Fruit fly (Drosophila melanogaster) whole organism, embryonic: Measurements from ENCODE around the gene FASN2.

Experiments used
- CG10431 ChIP-seq: fragments of 200-800 bp; sonication (Bioruptor generic); optimal IDR thresholded peaks from 3 replicates; lab custom pipeline; 2018; ENCODE audit warnings: missing biosample characterization, mild to moderate bottlenecking, missing genetic modification characterization
- CG10565 ChIP-seq: fragments of 200-800 bp; sonication (Bioruptor generic); optimal IDR thresholded peaks from 3 replicates; lab custom pipeline; 2016; ENCODE audit warnings: missing biosample characterization, mild to moderate bottlenecking, missing genetic modification characterization
- CG10979 ChIP-seq: fragments of 200-800 bp; sonication (Bioruptor generic); optimal IDR thresholded peaks from 2 replicates; lab custom pipeline; 2018; ENCODE audit warnings: missing biosample characterization, mild to moderate bottlenecking, missing genetic modification characterization, moderate library complexity
- CG12942 ChIP-seq: fragments of 200-800 bp; sonication (Bioruptor generic); optimal IDR thresholded peaks from 3 replicates; lab custom pipeline; 2016; ENCODE audit warnings: missing biosample characterization, missing genetic modification characterization
- CG13123 ChIP-seq: fragments of 200-800 bp; sonication (Bioruptor generic); optimal IDR thresholded peaks from 2 replicates; lab custom pipeline; 2016; ENCODE audit warnings: missing biosample characterization, missing genetic modification characterization
- CG16779 ChIP-seq: fragments of 200-800 bp; sonication (Bioruptor generic); IDR thresholded peaks from 2 replicates; pipeline ENCODE4 v1.3.6; 2022; ENCODE audit warnings: missing biosample characterization, missing genetic modification characterization
- CG17328 ChIP-seq: fragments of 200-800 bp; sonication (Bioruptor generic); IDR thresholded peaks from 2 replicates; pipeline ENCODE4 v1.3.6; 2022; ENCODE audit warnings: missing biosample characterization, missing genetic modification characterization
- CG17802 ChIP-seq: fragments of 200-800 bp; sonication (Bioruptor generic); optimal IDR thresholded peaks from 2 replicates; lab custom pipeline; 2018; ENCODE audit warnings: missing biosample characterization, mild to moderate bottlenecking, missing genetic modification characterization, moderate library complexity
- CG18262 ChIP-seq: fragments of 200-800 bp; optimal IDR thresholded peaks from 3 replicates; lab custom pipeline; 2019; ENCODE audit warnings: missing biosample characterization, mild to moderate bottlenecking, missing genetic modification characterization, moderate library complexity
- CG18599 ChIP-seq: fragments of 200-800 bp; sonication (Bioruptor generic); optimal IDR thresholded peaks from 3 replicates; lab custom pipeline; 2017; ENCODE audit warnings: missing biosample characterization, missing genetic modification characterization, mild to moderate bottlenecking, moderate library complexity, missing genetic modification reagents
- CG2116 ChIP-seq: fragments of 200-800 bp; sonication (Bioruptor generic); optimal IDR thresholded peaks from 3 replicates; lab custom pipeline; 2018; ENCODE audit warnings: missing biosample characterization, mild to moderate bottlenecking, missing genetic modification characterization
- CG7928 ChIP-seq: fragments of 200-800 bp; sonication (Bioruptor generic); optimal IDR thresholded peaks from 2 replicates; lab custom pipeline; 2017; ENCODE audit warnings: missing biosample characterization, mild to moderate bottlenecking, missing genetic modification characterization
- CG7963 ChIP-seq: fragments of 200-800 bp; sonication (Bioruptor generic); IDR thresholded peaks from 3 replicates; pipeline ENCODE4 v1.3.6; 2022; ENCODE audit warnings: missing biosample characterization, missing genetic modification characterization; ENCODE audit not compliant: partially characterized antibody
- CG7987 ChIP-seq: fragments of 200-800 bp; sonication (Bioruptor generic); optimal IDR thresholded peaks from 2 replicates; lab custom pipeline; 2018; ENCODE audit warnings: missing biosample characterization, mild to moderate bottlenecking, missing genetic modification characterization, moderate library complexity
- Dfd ChIP-seq, 2 experiments: fragments of >200 bp; optimal IDR thresholded peaks; 2 replicates each; lab custom pipeline; 2017; ENCODE audit warnings: missing biosample characterization in 2 of 2, missing genetic modification characterization in 2 of 2
- Elba2 ChIP-seq: fragments of 200-800 bp; sonication (Bioruptor generic); optimal IDR thresholded peaks from 3 replicates; lab custom pipeline; 2016; ENCODE audit warnings: missing biosample characterization, missing genetic modification characterization
- HLHmδ ChIP-seq: fragments of 200-800 bp; sonication (Bioruptor generic); optimal IDR thresholded peaks from 2 replicates; lab custom pipeline; 2018; ENCODE audit warnings: missing biosample characterization, mild to moderate bottlenecking, missing genetic modification characterization, moderate library complexity
- Hand ChIP-seq: fragments of 200-800 bp; sonication (Bioruptor generic); optimal IDR thresholded peaks from 2 replicates; lab custom pipeline; 2017; ENCODE audit warnings: mild to moderate bottlenecking, missing biosample characterization, missing genetic modification reagents, missing genetic modification characterization
- Hmx ChIP-seq: fragments of 200-800 bp; sonication (Bioruptor generic); optimal IDR thresholded peaks from 2 replicates; lab custom pipeline; 2016; ENCODE audit warnings: missing biosample characterization, missing genetic modification characterization
- Hr3 ChIP-seq: fragments of 200-800 bp; sonication (Bioruptor generic); optimal IDR thresholded peaks from 3 replicates; lab custom pipeline; 2016; ENCODE audit warnings: missing biosample characterization, missing genetic modification characterization
- Kr ChIP-seq: fragments of 200-800 bp; sonication (Bioruptor generic); optimal IDR thresholded peaks from 2 replicates; lab custom pipeline; 2017; ENCODE audit warnings: missing biosample characterization, mild to moderate bottlenecking, missing genetic modification characterization
- MTF-1 ChIP-seq: fragments of 200-800 bp; sonication (Bioruptor generic); optimal IDR thresholded peaks from 2 replicates; lab custom pipeline; 2018; ENCODE audit warnings: missing biosample characterization, mild to moderate bottlenecking, missing genetic modification characterization, borderline replicate concordance
- Oli ChIP-seq: fragments of 200-800 bp; sonication (Bioruptor generic); optimal IDR thresholded peaks from 2 replicates; lab custom pipeline; 2018; ENCODE audit warnings: missing biosample characterization, mild to moderate bottlenecking, missing genetic modification characterization, moderate library complexity
- Ptx1 ChIP-seq: fragments of 200-800 bp; sonication (Bioruptor generic); IDR thresholded peaks from 2 replicates; pipeline ENCODE4 v1.3.6; 2022; ENCODE audit warnings: missing biosample characterization, missing genetic modification characterization
- Stat92E ChIP-seq, 3 experiments: fragments of >200 bp in 2 of 3; fragments of 200-800 bp in 1 of 3; sonication (Bioruptor generic) in 1 of 3; optimal IDR thresholded peaks; 2 replicates each; lab custom pipeline; 2017 to 2019; ENCODE audit warnings: missing biosample characterization in 3 of 3, missing genetic modification characterization in 3 of 3, mild to moderate bottlenecking in 1 of 3, moderate library complexity in 1 of 3
- Taf1 ChIP-seq: fragments of 200-800 bp; sonication (Bioruptor generic); IDR thresholded peaks from 2 replicates; pipeline ENCODE4 v1.3.6; 2022; ENCODE audit warnings: missing biosample characterization, missing genetic modification characterization
- ac ChIP-seq: fragments of 200-800 bp; sonication (Bioruptor generic); optimal IDR thresholded peaks from 3 replicates; lab custom pipeline; 2017; ENCODE audit warnings: missing biosample characterization, mild to moderate bottlenecking, missing genetic modification characterization
- al ChIP-seq: fragments of 200-800 bp; sonication (Bioruptor generic); IDR thresholded peaks from 2 replicates; pipeline ENCODE4 v1.3.6; 2022; ENCODE audit warnings: missing biosample characterization, missing genetic modification characterization
- bcd ChIP-seq: fragments of 200-800 bp; sonication (Bioruptor generic); optimal IDR thresholded peaks from 2 replicates; lab custom pipeline; 2017; ENCODE audit warnings: missing biosample characterization, mild to moderate bottlenecking, missing genetic modification characterization
- bsh ChIP-seq, 2 experiments: fragments of 200-800 bp; sonication (Bioruptor generic); optimal IDR thresholded peaks; 2 replicates each; lab custom pipeline; 2017 to 2018; ENCODE audit warnings: mild to moderate bottlenecking in 2 of 2, missing biosample characterization in 2 of 2, missing genetic modification characterization in 2 of 2, moderate library complexity in 1 of 2
- cad ChIP-seq: fragments of >200 bp; optimal IDR thresholded peaks from 2 replicates; lab custom pipeline; 2017; ENCODE audit warnings: missing biosample characterization, missing genetic modification characterization
- chif ChIP-seq, 2 experiments: fragments of 200-800 bp; sonication (Bioruptor generic); optimal IDR thresholded peaks; 3 replicates each; lab custom pipeline; 2016; ENCODE audit warnings: missing biosample characterization in 2 of 2, missing genetic modification characterization in 2 of 2
- crc ChIP-seq: fragments of 200-800 bp; sonication (Bioruptor generic); optimal IDR thresholded peaks from 2 replicates; lab custom pipeline; 2016; ENCODE audit warnings: missing biosample characterization, missing genetic modification characterization
- dati ChIP-seq: fragments of 200-800 bp; sonication (Bioruptor generic); IDR thresholded peaks from 2 replicates; pipeline ENCODE4 v1.3.6; 2022; ENCODE audit warnings: missing biosample characterization, missing genetic modification characterization
- dmrt99B ChIP-seq: fragments of 200-800 bp; sonication (Bioruptor generic); optimal IDR thresholded peaks from 2 replicates; lab custom pipeline; 2018; ENCODE audit warnings: missing biosample characterization, mild to moderate bottlenecking, missing genetic modification characterization, moderate library complexity
- fd3F ChIP-seq: fragments of 200-800 bp; sonication (Bioruptor generic); optimal IDR thresholded peaks from 2 replicates; lab custom pipeline; 2018; ENCODE audit warnings: missing biosample characterization, mild to moderate bottlenecking, missing genetic modification characterization, moderate library complexity
- gce ChIP-seq: fragments of 200-800 bp; sonication (Bioruptor generic); IDR thresholded peaks from 3 replicates; pipeline ENCODE4 v1.3.6; 2022; ENCODE audit warnings: missing biosample characterization, missing genetic modification characterization
- gcm2 ChIP-seq: fragments of 200-800 bp; sonication (Bioruptor generic); optimal IDR thresholded peaks from 2 replicates; lab custom pipeline; 2016; ENCODE audit warnings: missing biosample characterization, missing genetic modification characterization
- grn ChIP-seq: fragments of 200-800 bp; sonication (Bioruptor generic); optimal IDR thresholded peaks from 3 replicates; lab custom pipeline; 2017; ENCODE audit warnings: missing biosample characterization, missing genetic modification characterization
- h ChIP-seq: fragments of >200 bp; optimal IDR thresholded peaks from 2 replicates; lab custom pipeline; 2017
- hkb ChIP-seq, 2 experiments: fragments of 200-800 bp in 1 of 2; fragments of >200 bp in 1 of 2; sonication (Bioruptor generic) in 1 of 2; IDR thresholded peaks in 1 of 2; optimal IDR thresholded peaks in 1 of 2; 2 replicates each; pipeline versions ENCODE4 v1.3.6 to Lab custom; 2017 to 2022; ENCODE audit warnings: missing biosample characterization in 1 of 2, missing genetic modification characterization in 1 of 2
- jigr1 ChIP-seq: fragments of 200-800 bp; sonication (Bioruptor generic); IDR thresholded peaks from 3 replicates; pipeline ENCODE4 v1.3.6; 2022; ENCODE audit warnings: missing biosample characterization, missing genetic modification characterization
- lilli ChIP-seq: fragments of 200-800 bp; sonication (Bioruptor generic); optimal IDR thresholded peaks from 3 replicates; lab custom pipeline; 2016; ENCODE audit warnings: missing biosample characterization, missing genetic modification characterization
- maf-S ChIP-seq: fragments of 200-800 bp; sonication (Bioruptor generic); optimal IDR thresholded peaks from 2 replicates; lab custom pipeline; 2016; ENCODE audit warnings: missing biosample characterization, missing genetic modification characterization
- oc ChIP-seq: fragments of 200-800 bp; sonication (Bioruptor generic); optimal IDR thresholded peaks from 2 replicates; lab custom pipeline; 2018; ENCODE audit warnings: missing biosample characterization, mild to moderate bottlenecking, missing genetic modification characterization, moderate library complexity
- pho ChIP-seq: fragments of 200-800 bp; sonication (Bioruptor generic); optimal IDR thresholded peaks from 2 replicates; lab custom pipeline; 2016; ENCODE audit warnings: missing biosample characterization, missing genetic modification characterization
- psq ChIP-seq: fragments of 200-800 bp; sonication (Bioruptor generic); optimal IDR thresholded peaks from 2 replicates; lab custom pipeline; 2017; ENCODE audit warnings: missing biosample characterization, missing genetic modification characterization
- sim ChIP-seq: fragments of 200-800 bp; sonication (Bioruptor generic); IDR thresholded peaks from 2 replicates; pipeline ENCODE4 v1.3.6; 2022; ENCODE audit warnings: missing biosample characterization, missing genetic modification characterization
- stc ChIP-seq: fragments of 200-800 bp; sonication (Bioruptor generic); IDR thresholded peaks from 2 replicates; pipeline ENCODE4 v1.3.6; 2022; ENCODE audit warnings: missing biosample characterization, missing genetic modification characterization
- trh ChIP-seq: fragments of 200-800 bp; sonication (Bioruptor generic); optimal IDR thresholded peaks from 2 replicates; lab custom pipeline; 2016; ENCODE audit warnings: missing biosample characterization, missing genetic modification characterization
- ttk ChIP-seq: fragments of 200-800 bp; sonication (Bioruptor generic); IDR thresholded peaks from 2 replicates; pipeline ENCODE4 v2.1.2; 2022; ENCODE audit warnings: missing biosample characterization, missing genetic modification characterization

FASN2 gene

dm6 chr2L:3003399-3003798, 40.3 kb upstream of the FASN2 start (continued):
- TF ChIP-seq pho (GFP tag; lab: Kevin White, UChicago) (no peak), ac (GFP tag; lab: Kevin White, UChicago) (no peak), Hmx (no peak), bsh (GFP tag; optimal IDR thresholded peaks at IDR 0.05; lab: Kevin White, UChicago) (peak in 1 of 2 experiments; percentile 61), CG10979 (tag; lab: Kevin White, UChicago) (peak; percentile 60), maf-S (GFP tag; lab: Kevin White, UChicago) (no peak), CG10565 (GFP tag; lab: Kevin White, UChicago) (no peak), CG7987 (GFP tag; lab: Kevin White, UChicago) (no peak), CG2116 (GFP tag; lab: Kevin White, UChicago) (no peak), CG18262 (tag; lab: Kevin White, UChicago) (peak; percentile 63), CG7963 (GFP tag; lab: Robert Waterston, UW) (no peak), MTF-1 (GFP tag; lab: Kevin White, UChicago) (no peak), cad (GFP tag; lab: Kevin White, UChicago) (no peak), ttk (GFP tag; lab: Robert Waterston, UW) (peak; percentile 14; the same call in 1 of the 2 replicates), jigr1 (GFP tag; lab: Robert Waterston, UW) (no peak), fd3F (GFP tag; lab: Kevin White, UChicago) (peak; percentile 6), HLHmδ (GFP tag; lab: Kevin White, UChicago) (no peak), crc (GFP tag; lab: Kevin White, UChicago) (no peak), h (lab: Kevin White, UChicago) (no peak), CG10431 (GFP tag; lab: Kevin White, UChicago) (no peak), psq (GFP tag; lab: Kevin White, UChicago) (no peak), Ptx1 (GFP tag; lab: Robert Waterston, UW) (peak; percentile 68), Oli (tag; lab: Kevin White, UChicago) (peak; percentile 63), dmrt99B (tag; lab: Kevin White, UChicago) (peak; percentile 86), Kr (GFP tag; lab: Kevin White, UChicago) (no peak), Hr3 (GFP tag; lab: Kevin White, UChicago) (no peak), CG16779 (GFP tag; lab: Robert Waterston, UW) (no peak), lilli (GFP tag; lab: Kevin White, UChicago) (no peak), bcd (GFP tag; lab: Kevin White, UChicago) (peak; percentile 1), CG13123 (GFP tag; lab: Kevin White, UChicago) (no peak), CG7928 (no peak), gcm2 (GFP tag; lab: Kevin White, UChicago) (no peak), hkb (optimal IDR thresholded peaks at IDR 0.05; lab: Kevin White, UChicago) (no peak), hkb (GFP tag; IDR thresholded peaks at IDR 0.05; lab: Robert Waterston, UW) (0 out of 2 replicates have a peak, but pooled peaks have one; percentile 55), stc (GFP tag; lab: Robert Waterston, UW) (peak; percentile 67), gce (0 out of 3 replicates have a peak, but pooled peaks have one; percentile 37), Dfd (GFP tag; optimal IDR thresholded peaks at IDR 0.05; lab: Kevin White, UChicago) (no peak), al (GFP tag; lab: Robert Waterston, UW) (no peak), Elba2 (GFP tag; lab: Kevin White, UChicago) (no peak), Hand (GFP tag; lab: Kevin White, UChicago) (no peak), CG17328 (peak; percentile 38; the same call in 1 of the 2 replicates), dati (GFP tag; lab: Robert Waterston, UW) (no peak), CG17802 (no peak), CG18599 (GFP tag; lab: Kevin White, UChicago) (peak; percentile 41), oc (tag; lab: Kevin White, UChicago) (peak; percentile 62), Stat92E (GFP tag; optimal IDR thresholded peaks at IDR 0.05; lab: Kevin White, UChicago) (no peak), chif (GFP tag; optimal IDR thresholded peaks at IDR 0.05; lab: Kevin White, UChicago) (no peak), Taf1 (GFP tag; lab: Robert Waterston, UW) (no peak), grn (no peak), trh (GFP tag; lab: Kevin White, UChicago) (no peak), sim (GFP tag; lab: Robert Waterston, UW) (no peak), CG12942 (peak; percentile 25)
